Fruit fly (Drosophila melanogaster) whole organism, pupa: Measurements from ENCODE around the gene CG18258.

Experiments used
- CG13204 ChIP-seq: fragments of 200-800 bp; sonication (Bioruptor generic); optimal IDR thresholded peaks from 2 replicates; lab custom pipeline; 2018; ENCODE audit warnings: missing biosample characterization, mild to moderate bottlenecking, missing genetic modification characterization, moderate library complexity
- CG15710 ChIP-seq: fragments of 200-800 bp; sonication (Bioruptor generic); optimal IDR thresholded peaks from 2 replicates; lab custom pipeline; 2018; ENCODE audit warnings: missing biosample characterization, mild to moderate bottlenecking, missing genetic modification characterization, moderate library complexity
- CG9948 ChIP-seq: fragments of 200-800 bp; sonication (Bioruptor generic); optimal IDR thresholded peaks from 2 replicates; lab custom pipeline; 2018; ENCODE audit warnings: missing biosample characterization, mild to moderate bottlenecking, missing genetic modification characterization, moderate library complexity
- D1 ChIP-seq: fragments of 200-800 bp; sonication (Bioruptor generic); optimal IDR thresholded peaks from 2 replicates; lab custom pipeline; 2018; ENCODE audit warnings: missing biosample characterization, mild to moderate bottlenecking, missing genetic modification characterization, moderate library complexity
- Ets98B ChIP-seq: fragments of 200-800 bp; sonication (Bioruptor generic); IDR thresholded peaks from 2 replicates; pipeline ENCODE4 v1.3.6; 2022; ENCODE audit warnings: missing biosample characterization, missing genetic modification characterization
- Pif1A ChIP-seq: fragments of 200-800 bp; sonication (Bioruptor generic); optimal IDR thresholded peaks from 3 replicates; lab custom pipeline; 2016; ENCODE audit warnings: missing biosample characterization, missing genetic modification characterization
- Pif1B ChIP-seq: fragments of 200-800 bp; sonication (Bioruptor generic); optimal IDR thresholded peaks from 3 replicates; lab custom pipeline; 2016; ENCODE audit warnings: missing biosample characterization, missing genetic modification characterization
- rn ChIP-seq: fragments of 200-800 bp; sonication (Bioruptor generic); IDR thresholded peaks from 2 replicates; pipeline ENCODE4 v1.3.6; 2022; ENCODE audit warnings: missing biosample characterization, missing genetic modification characterization

dm6 chrX:17162446-17163013 lies 49.6 kb upstream of the CG18258 start:
- TF ChIP-seq D1: no peak
- no peak for TF ChIP-seq rn (GFP tag; lab: Robert Waterston, UW)
- TF ChIP-seq Ets98B (GFP tag; lab: Robert Waterston, UW): no peak
- no peak for TF ChIP-seq CG9948 (tag; lab: Kevin White, UChicago)
- TF ChIP-seq CG15710 (tag; lab: Kevin White, UChicago): no peak
- no peak for TF ChIP-seq CG13204 (GFP tag; lab: Kevin White, UChicago)
- TF ChIP-seq Pif1A (GFP tag; lab: Kevin White, UChicago): no peak
- TF ChIP-seq Pif1B: no peak
